Fruit fly (Drosophila melanogaster) whole organism, embryonic: ENCODE data around the gene CG33941.

Experiments
- Awh ChIP-seq: fragments of 200-800 bp; sonication (Bioruptor generic); IDR thresholded peaks from 2 replicates; pipeline ENCODE4, ENCODE4 v1.3.6; 2022; ENCODE audit warnings: missing biosample characterization, missing genetic modification characterization
- CG11723 ChIP-seq: fragments of 200-800 bp; sonication (Bioruptor generic); optimal IDR thresholded peaks from 2 replicates; lab custom pipeline; 2017; ENCODE audit warnings: missing biosample characterization, mild to moderate bottlenecking, missing genetic modification characterization
- CG1233 ChIP-seq: fragments of 200-800 bp; sonication (Bioruptor generic); optimal IDR thresholded peaks from 4 replicates; lab custom pipeline; 2018; ENCODE audit warnings: missing biosample characterization, mild to moderate bottlenecking, missing genetic modification characterization
- CG18011 ChIP-seq: fragments of 200-800 bp; sonication (Bioruptor generic); optimal IDR thresholded peaks from 2 replicates; lab custom pipeline; 2017; ENCODE audit warnings: missing biosample characterization, missing genetic modification characterization, mild to moderate bottlenecking, moderate library complexity, missing genotype
- CG18262 ChIP-seq: fragments of 200-800 bp; optimal IDR thresholded peaks from 3 replicates; lab custom pipeline; 2019; ENCODE audit warnings: missing biosample characterization, mild to moderate bottlenecking, missing genetic modification characterization, moderate library complexity
- CG2875 ChIP-seq: fragments of 200-800 bp; sonication (Bioruptor generic); optimal IDR thresholded peaks from 2 replicates; lab custom pipeline; 2017; ENCODE audit warnings: missing biosample characterization, mild to moderate bottlenecking, missing genetic modification characterization, missing genetic modification reagents
- CG2889 ChIP-seq: fragments of 200-800 bp; sonication (Bioruptor generic); IDR thresholded peaks from 3 replicates; pipeline ENCODE4 v1.3.6; 2022; ENCODE audit warnings: missing biosample characterization, missing genetic modification characterization
- CG31441 ChIP-seq: fragments of 200-800 bp; sonication (Bioruptor generic); IDR thresholded peaks from 2 replicates; pipeline ENCODE4 v1.3.6; 2022; ENCODE audit warnings: missing biosample characterization, missing genetic modification characterization
- CG3847 ChIP-seq: fragments of 200-800 bp; sonication (Bioruptor generic); IDR thresholded peaks from 2 replicates; pipeline ENCODE4 v1.3.6; 2022; ENCODE audit warnings: missing biosample characterization, missing genetic modification characterization
- CG4424 ChIP-seq: fragments of 200-800 bp; sonication (Bioruptor generic); optimal IDR thresholded peaks from 3 replicates; lab custom pipeline; 2016; ENCODE audit warnings: missing biosample characterization, missing genetic modification characterization
- CG5953 ChIP-seq: fragments of 200-800 bp; sonication (Bioruptor generic); IDR thresholded peaks from 2 replicates; pipeline ENCODE4 v1.3.6; 2022; ENCODE audit warnings: missing biosample characterization, missing genetic modification characterization
- CG6175 ChIP-seq: fragments of 200-800 bp; sonication (Bioruptor generic); IDR thresholded peaks from 3 replicates; pipeline ENCODE4 v1.3.6; 2022; ENCODE audit warnings: missing biosample characterization, missing genetic modification characterization
- CG6791 ChIP-seq: fragments of 200-800 bp; sonication (Bioruptor generic); IDR thresholded peaks from 3 replicates; pipeline ENCODE4 v1.3.6; 2022; ENCODE audit warnings: missing biosample characterization, missing genetic modification characterization; ENCODE audit not compliant: partially characterized antibody
- CG7372 ChIP-seq: fragments of 200-800 bp; sonication (Bioruptor generic); IDR thresholded peaks from 2 replicates; pipeline ENCODE4 v1.3.6; 2022; ENCODE audit warnings: missing biosample characterization, missing genetic modification characterization
- CG8359 ChIP-seq: fragments of 200-800 bp; sonication (Bioruptor generic); optimal IDR thresholded peaks from 2 replicates; lab custom pipeline; 2017; ENCODE audit warnings: missing biosample characterization, mild to moderate bottlenecking, missing genetic modification characterization, borderline replicate concordance
- Chrac-16 ChIP-seq: fragments of 200-800 bp; sonication (Bioruptor generic); optimal IDR thresholded peaks from 3 replicates; lab custom pipeline; 2016; ENCODE audit warnings: missing biosample characterization, missing genetic modification characterization
- D19B ChIP-seq: fragments of 200-800 bp; sonication (Bioruptor generic); optimal IDR thresholded peaks from 2 replicates; lab custom pipeline; 2017; ENCODE audit warnings: missing biosample characterization, mild to moderate bottlenecking, missing genetic modification characterization
- Dp ChIP-seq: fragments of 200-800 bp; sonication (Bioruptor generic); optimal IDR thresholded peaks from 2 replicates; lab custom pipeline; 2018; ENCODE audit warnings: missing biosample characterization, mild to moderate bottlenecking, missing genetic modification characterization, moderate library complexity
- Fer1 ChIP-seq: fragments of 200-800 bp; sonication (Bioruptor generic); optimal IDR thresholded peaks from 2 replicates; lab custom pipeline; 2017; ENCODE audit warnings: missing biosample characterization, mild to moderate bottlenecking, missing genetic modification characterization
- Hr51 ChIP-seq, 2 experiments: fragments of 200-800 bp; sonication (Bioruptor generic); optimal IDR thresholded peaks; 2 replicates in 1 of 2; 3 replicates in 1 of 2; lab custom pipeline; 2016 to 2018; ENCODE audit warnings: missing biosample characterization in 2 of 2, missing genetic modification characterization in 2 of 2, mild to moderate bottlenecking in 1 of 2, moderate library complexity in 1 of 2
- Mad ChIP-seq: fragments of 200-800 bp; sonication (Bioruptor generic); optimal IDR thresholded peaks from 2 replicates; lab custom pipeline; 2016; ENCODE audit warnings: missing biosample characterization, missing genetic modification characterization
- Mes4 ChIP-seq: fragments of 200-800 bp; sonication (Bioruptor generic); optimal IDR thresholded peaks from 2 replicates; lab custom pipeline; 2016; ENCODE audit warnings: missing biosample characterization, missing genetic modification characterization
- Rfx ChIP-seq: fragments of 200-800 bp; sonication (Bioruptor generic); IDR thresholded peaks from 2 replicates; pipeline ENCODE4 v1.3.6; 2022; ENCODE audit warnings: missing biosample characterization, missing genetic modification characterization
- Tbp ChIP-seq: fragments of >200 bp; optimal IDR thresholded peaks from 2 replicates; lab custom pipeline; 2018; ENCODE audit warnings: missing biosample characterization, missing genetic modification characterization
- chm ChIP-seq: fragments of 200-800 bp; sonication (Bioruptor generic); IDR thresholded peaks from 2 replicates; pipeline ENCODE4 v1.3.6; 2022; ENCODE audit warnings: missing biosample characterization, missing genetic modification characterization
- dati ChIP-seq: fragments of 200-800 bp; sonication (Bioruptor generic); IDR thresholded peaks from 2 replicates; pipeline ENCODE4 v1.3.6; 2022; ENCODE audit warnings: missing biosample characterization, missing genetic modification characterization
- dimm ChIP-seq: fragments of 200-800 bp; sonication (Bioruptor generic); IDR thresholded peaks from 2 replicates; pipeline ENCODE4 v1.3.6; 2022; ENCODE audit warnings: missing biosample characterization, missing genetic modification characterization
- ems ChIP-seq: fragments of 200-800 bp; sonication (Bioruptor generic); optimal IDR thresholded peaks from 3 replicates; lab custom pipeline; 2016; ENCODE audit warnings: missing biosample characterization, missing genetic modification characterization
- exex ChIP-seq: fragments of 200-800 bp; sonication (Bioruptor generic); optimal IDR thresholded peaks from 4 replicates; lab custom pipeline; 2018; ENCODE audit warnings: missing biosample characterization, mild to moderate bottlenecking, missing genetic modification characterization, moderate library complexity
- eyg ChIP-seq: fragments of 200-800 bp; sonication (Bioruptor generic); optimal IDR thresholded peaks from 3 replicates; lab custom pipeline; 2016; ENCODE audit warnings: missing biosample characterization, missing genetic modification characterization
- fu2 ChIP-seq: fragments of 200-800 bp; sonication (Bioruptor generic); optimal IDR thresholded peaks from 2 replicates; lab custom pipeline; 2016; ENCODE audit warnings: missing biosample characterization, missing genetic modification characterization
- gro ChIP-seq: fragments of 200-800 bp; sonication (Bioruptor generic); optimal IDR thresholded peaks from 2 replicates; lab custom pipeline; 2016; ENCODE audit warnings: missing biosample characterization, missing genetic modification characterization
- gt ChIP-seq: fragments of 200-800 bp; sonication (Bioruptor generic); IDR thresholded peaks from 2 replicates; pipeline ENCODE4 v1.3.6; 2022; ENCODE audit warnings: missing biosample characterization, missing genetic modification characterization
- hkb ChIP-seq, 2 experiments: fragments of 200-800 bp in 1 of 2; fragments of >200 bp in 1 of 2; sonication (Bioruptor generic) in 1 of 2; IDR thresholded peaks in 1 of 2; optimal IDR thresholded peaks in 1 of 2; 2 replicates each; pipeline versions ENCODE4 v1.3.6 to Lab custom; 2017 to 2022; ENCODE audit warnings: missing biosample characterization in 1 of 2, missing genetic modification characterization in 1 of 2
- inv ChIP-seq: fragments of 200-800 bp; sonication (Bioruptor generic); IDR thresholded peaks from 2 replicates; pipeline ENCODE4 v1.3.6; 2022; ENCODE audit warnings: missing biosample characterization, missing genetic modification characterization; ENCODE audit not compliant: partially characterized antibody
- jing ChIP-seq: fragments of 200-800 bp; sonication (Bioruptor generic); optimal IDR thresholded peaks from 2 replicates; lab custom pipeline; 2018; ENCODE audit warnings: missing biosample characterization, mild to moderate bottlenecking, missing genetic modification characterization
- kay ChIP-seq: fragments of 200-800 bp; sonication (Bioruptor generic); optimal IDR thresholded peaks from 2 replicates; lab custom pipeline; 2016; ENCODE audit warnings: missing biosample characterization, missing genetic modification characterization
- lbe ChIP-seq: fragments of 200-800 bp; sonication (Bioruptor generic); optimal IDR thresholded peaks from 2 replicates; lab custom pipeline; 2016; ENCODE audit warnings: missing biosample characterization, mild to moderate bottlenecking, missing genetic modification characterization
- maf-S ChIP-seq: fragments of 200-800 bp; sonication (Bioruptor generic); optimal IDR thresholded peaks from 2 replicates; lab custom pipeline; 2016; ENCODE audit warnings: missing biosample characterization, missing genetic modification characterization
- pb ChIP-seq: fragments of 200-800 bp; sonication (Bioruptor generic); optimal IDR thresholded peaks from 3 replicates; lab custom pipeline; 2016; ENCODE audit warnings: missing biosample characterization, missing genetic modification characterization
- prd ChIP-seq, 3 experiments: fragments of >200 bp in 2 of 3; fragments of 200-800 bp in 1 of 3; sonication (Bioruptor generic) in 1 of 3; optimal IDR thresholded peaks in 2 of 3; IDR thresholded peaks in 1 of 3; 2 replicates in 2 of 3; 3 replicates in 1 of 3; pipeline versions ENCODE4 v1.3.6 to Lab custom; 2017 to 2022; ENCODE audit warnings: missing biosample characterization in 1 of 3, missing genetic modification characterization in 1 of 3
- repo ChIP-seq: fragments of 200-800 bp; sonication (Bioruptor generic); optimal IDR thresholded peaks from 2 replicates; lab custom pipeline; 2016; ENCODE audit warnings: missing biosample characterization, missing genetic modification characterization
- row ChIP-seq: fragments of 200-800 bp; sonication (Bioruptor generic); IDR thresholded peaks from 3 replicates; pipeline ENCODE4 v1.3.6; 2022; ENCODE audit warnings: missing biosample characterization, missing genetic modification characterization
- tgo ChIP-seq: fragments of 200-800 bp; sonication (Bioruptor generic); IDR thresholded peaks from 3 replicates; pipeline ENCODE4 v1.3.6; 2022; ENCODE audit warnings: missing biosample characterization, missing genetic modification characterization
- tll ChIP-seq, 2 experiments: fragments of 200-800 bp in 1 of 2; fragments of >200 bp in 1 of 2; sonication (Bioruptor generic) in 1 of 2; optimal IDR thresholded peaks; 2 replicates each; lab custom pipeline; 2017 to 2019; ENCODE audit warnings: missing biosample characterization in 2 of 2, missing genetic modification characterization in 2 of 2, mild to moderate bottlenecking in 1 of 2, moderate library complexity in 1 of 2
- tup ChIP-seq: fragments of 200-800 bp; sonication (Bioruptor generic); optimal IDR thresholded peaks from 2 replicates; lab custom pipeline; 2016; ENCODE audit warnings: missing biosample characterization, mild to moderate bottlenecking, missing genetic modification characterization, moderate library complexity
- vnd ChIP-seq: fragments of 200-800 bp; sonication (Bioruptor generic); IDR thresholded peaks from 3 replicates; pipeline ENCODE4 v1.3.6; 2022; ENCODE audit warnings: missing biosample characterization, missing genetic modification characterization; ENCODE audit not compliant: partially characterized antibody
- vvl ChIP-seq: fragments of 200-800 bp; sonication (Bioruptor generic); IDR thresholded peaks from 2 replicates; pipeline ENCODE4 v1.3.6; 2022; ENCODE audit warnings: missing biosample characterization, missing genetic modification characterization

CG33941 gene

DNA sequence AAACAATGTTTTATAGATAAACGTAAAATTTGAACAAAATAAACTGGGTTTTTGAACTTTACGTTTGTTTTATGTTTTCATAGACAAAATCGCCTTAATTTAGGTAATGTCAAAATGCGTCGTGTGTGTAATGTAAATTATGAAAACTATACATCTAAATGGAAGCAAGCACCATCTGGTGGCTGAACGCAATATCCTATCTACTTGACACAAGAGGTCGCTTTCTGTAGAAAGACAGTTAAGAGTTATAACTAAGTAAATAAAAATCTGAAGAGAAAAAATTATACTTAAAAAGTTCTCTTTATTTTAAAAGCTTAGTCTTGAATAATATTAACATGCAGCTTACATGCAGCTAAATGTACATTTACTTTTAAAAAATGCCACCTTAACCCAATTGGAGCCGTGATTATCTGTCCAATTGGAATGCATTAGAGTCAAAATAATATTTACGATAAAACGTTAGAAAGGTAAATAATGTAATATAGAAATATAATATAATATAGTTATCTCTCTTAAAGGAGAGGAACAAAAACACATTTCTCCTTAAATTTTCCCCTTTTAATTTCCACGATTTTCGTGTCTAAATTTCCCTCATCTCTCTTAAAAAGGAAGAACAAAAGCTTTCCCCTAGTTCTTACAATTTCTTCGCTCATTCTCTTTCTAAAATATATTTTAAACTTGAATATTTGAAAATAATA, 42.5 kb upstream of the CG33941 start (continued):
- TF ChIP-seq lbe (GFP tag; lab: Kevin White, UChicago) = peak; percentile 27
- no peak for TF ChIP-seq exex (tag; lab: Kevin White, UChicago)
- TF ChIP-seq CG2875 (GFP tag; lab: Kevin White, UChicago) = peak; percentile 95
- TF ChIP-seq tll (GFP tag; optimal IDR thresholded peaks at IDR 0.05; lab: Kevin White, UChicago) = peak in 1 of 2 experiments; percentile 54
- peak; percentile 94 for TF ChIP-seq eyg (GFP tag; lab: Kevin White, UChicago)
- peak; percentile 96 for TF ChIP-seq maf-S
- TF ChIP-seq Hr51 (GFP tag; optimal IDR thresholded peaks at IDR 0.05; lab: Kevin White, UChicago) = peak in 1 of 2 experiments; percentile 91
- no peak for TF ChIP-seq gt
- peak; percentile 96 for TF ChIP-seq CG4424 (GFP tag; lab: Kevin White, UChicago)
- peak; percentile 95 for TF ChIP-seq Chrac-16 (GFP tag; lab: Kevin White, UChicago)
- TF ChIP-seq D19B = peak; percentile 75
- peak; percentile 94 for TF ChIP-seq Mes4 (GFP tag; lab: Kevin White, UChicago)
- TF ChIP-seq repo (GFP tag; lab: Kevin White, UChicago) = peak; percentile 95
- no peak; the same call in 1 of the 2 replicates for TF ChIP-seq CG31441 (GFP tag; lab: Robert Waterston, UW)
- peak; percentile 86 for TF ChIP-seq CG11723 (GFP tag; lab: Kevin White, UChicago)
- TF ChIP-seq kay (GFP tag; lab: Kevin White, UChicago) = peak; percentile 45
- TF ChIP-seq hkb (optimal IDR thresholded peaks at IDR 0.05; lab: Kevin White, UChicago) = no peak
- peak; percentile 85 for TF ChIP-seq hkb (GFP tag; IDR thresholded peaks at IDR 0.05; lab: Robert Waterston, UW)
- peak; percentile 88 for TF ChIP-seq CG7372
- TF ChIP-seq dimm = no peak; the same call in 1 of the 2 replicates
- peak; percentile 88 for TF ChIP-seq tgo (GFP tag; lab: Robert Waterston, UW)
- TF ChIP-seq ems (GFP tag; lab: Kevin White, UChicago) = peak; percentile 82
- TF ChIP-seq gro = peak; percentile 88
- peak; percentile 79 for TF ChIP-seq CG8359 (GFP tag; lab: Kevin White, UChicago)
- no peak; the same call in 1 of the 2 replicates for TF ChIP-seq inv
- peak; percentile 88 for TF ChIP-seq CG18262 (tag; lab: Kevin White, UChicago)
- peak; percentile 80 for TF ChIP-seq fu2 (GFP tag; lab: Kevin White, UChicago)
- TF ChIP-seq Dp (GFP tag; lab: Kevin White, UChicago) = peak; percentile 26
- no peak for TF ChIP-seq prd (optimal IDR thresholded peaks at IDR 0.05; lab: Kevin White, UChicago)
- no peak; the same call in 2 of the 3 replicates for TF ChIP-seq prd (GFP tag; IDR thresholded peaks at IDR 0.05; lab: Robert Waterston, UW)
- peak; percentile 87 for TF ChIP-seq CG5953
- TF ChIP-seq dati (GFP tag; lab: Robert Waterston, UW) = no peak
- TF ChIP-seq Fer1 (GFP tag; lab: Kevin White, UChicago) = peak; percentile 94
- peak; percentile 97 for TF ChIP-seq Rfx (GFP tag; lab: Robert Waterston, UW)
- peak; percentile 95 for TF ChIP-seq pb (GFP tag; lab: Kevin White, UChicago)
- TF ChIP-seq CG2889 (GFP tag; lab: Robert Waterston, UW) = no peak
- TF ChIP-seq CG18011 (GFP tag; lab: Kevin White, UChicago) = peak; percentile 74
- no peak for TF ChIP-seq Awh (GFP tag; lab: Robert Waterston, UW)
- TF ChIP-seq CG6791 (GFP tag; lab: Robert Waterston, UW) = no peak
- TF ChIP-seq CG3847 = no peak; the same call in 1 of the 2 replicates
- TF ChIP-seq jing (GFP tag; lab: Kevin White, UChicago) = peak; percentile 83
- peak; percentile 65 for TF ChIP-seq tup (GFP tag; lab: Kevin White, UChicago)
- TF ChIP-seq row = peak; percentile 61; the same call in 2 of the 3 replicates
- no peak; the same call in 2 of the 3 replicates for TF ChIP-seq CG6175 (GFP tag; lab: Robert Waterston, UW)
- no peak for TF ChIP-seq vnd (GFP tag; lab: Robert Waterston, UW)
- peak; percentile 88 for TF ChIP-seq CG1233 (GFP tag; lab: Kevin White, UChicago)
- peak; percentile 91 for TF ChIP-seq chm (GFP tag; lab: Robert Waterston, UW)
- peak; percentile 94 for TF ChIP-seq Mad (GFP tag; lab: Kevin White, UChicago)
- TF ChIP-seq vvl (GFP tag; lab: Robert Waterston, UW) = peak; percentile 97
- TF ChIP-seq Tbp (GFP tag; lab: Kevin White, UChicago) = no peak
